Worm (Caenorhabditis elegans) whole organism, L4/young adult: ENCODE measurements around the gene F37H8.6.

Experiments
- W03F9.2 ChIP-seq: fragments of 150-350 bp; optimal IDR thresholded peaks from 2 replicates; lab custom pipeline; 2014; ENCODE audit warnings: missing biosample characterization, missing genetic modification characterization
- dao-5 ChIP-seq: sonication (generic microtip); optimal IDR thresholded peaks from 2 replicates; lab custom pipeline; 2016; ENCODE audit warnings: missing genotype, missing genetic modification characterization, moderate library complexity, missing compliant biosample characterization
- him-1 ChIP-seq: sonication (generic microtip); optimal IDR thresholded peaks from 2 replicates; lab custom pipeline; 2016; ENCODE audit warnings: missing genotype, missing genetic modification reagents, missing genetic modification characterization, missing compliant biosample characterization

The F37H8.6 gene

DNA sequence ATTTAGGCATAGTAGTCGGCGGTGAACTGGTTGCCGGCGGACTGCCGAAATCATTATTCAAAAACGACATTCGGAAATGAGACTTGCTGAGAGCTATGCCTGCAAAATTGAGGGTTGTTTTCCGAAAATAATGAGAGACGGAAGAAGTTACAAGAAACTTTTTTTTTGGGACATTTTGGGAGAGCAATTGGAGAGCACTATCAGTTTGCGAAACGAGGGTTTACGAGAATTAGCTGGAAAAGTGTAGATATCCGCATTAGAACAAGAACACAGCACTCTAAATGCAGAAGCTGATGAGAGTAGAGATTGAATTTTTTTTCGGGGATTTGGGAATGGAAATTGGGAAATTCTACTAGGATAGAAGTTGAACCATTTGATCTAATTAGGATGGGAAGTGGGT lies 24.8 kb downstream of the F37H8.6 start, which contains the start of gene pqm-1:
Gene pqm-1, minus strand, starts transcription at position 101 of the 400 bp plus-strand sequence.
- no peak for TF ChIP-seq him-1 (tag; lab: Kevin White, UChicago)

ce11 chrII:11150976-11151375 lies 26.3 kb downstream of the F37H8.6 start:
- TF ChIP-seq him-1 (tag; lab: Kevin White, UChicago), result no peak
- no peak for TF ChIP-seq dao-5 (tag; lab: Kevin White, UChicago)
- no peak for TF ChIP-seq W03F9.2 (tag; lab: Kevin White, UChicago)

DNA sequence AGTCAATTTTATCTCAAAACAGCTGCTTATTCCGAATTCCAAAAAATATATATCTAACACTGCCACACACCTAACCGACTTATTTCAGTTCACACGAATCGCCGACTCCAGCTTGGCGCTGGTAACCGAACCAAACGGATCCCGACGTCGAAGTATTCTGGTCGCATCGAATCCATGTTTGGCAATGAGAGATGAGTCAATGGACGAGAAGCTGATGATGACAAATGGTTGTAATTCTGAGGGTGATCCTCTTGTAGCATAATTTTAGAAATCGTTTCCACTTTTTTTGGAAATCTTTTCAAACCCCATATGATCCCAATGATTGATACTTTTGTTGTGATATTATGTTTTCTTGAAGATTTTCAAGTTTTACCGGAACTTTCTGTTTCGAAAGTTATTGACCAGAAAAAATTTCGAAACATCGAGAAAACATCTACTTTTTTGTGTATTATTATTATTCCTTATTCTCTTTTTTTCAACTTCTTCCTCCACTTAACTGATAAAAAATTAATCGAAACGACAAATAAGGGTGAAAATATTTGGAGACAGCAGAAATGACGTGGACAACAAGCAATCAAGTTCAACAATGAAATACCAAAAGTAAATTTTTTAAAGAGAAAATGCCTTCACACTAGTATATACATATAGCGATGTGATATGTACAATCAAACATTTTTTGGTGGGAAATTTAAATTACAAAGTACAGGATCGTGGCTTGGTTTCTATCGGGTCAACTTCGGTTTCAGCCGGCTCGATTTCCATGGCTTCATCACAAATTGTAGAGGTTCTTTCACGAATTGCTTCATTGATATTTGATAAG lies 27.2 kb downstream of the F37H8.6 start:
- no peak for TF ChIP-seq him-1 (tag; lab: Kevin White, UChicago)
- no peak for TF ChIP-seq dao-5 (tag; lab: Kevin White, UChicago)

ce11 chrII:11142571-11142970 lies 34.7 kb downstream of the F37H8.6 start, which contains the start of gene arrd-6:
Gene arrd-6 (plus strand): TSS chrII:11142739.
- TF ChIP-seq W03F9.2 (tag; lab: Kevin White, UChicago) (no peak), dao-5 (tag; lab: Kevin White, UChicago) (no peak), him-1 (tag; lab: Kevin White, UChicago) (no peak)

DNA sequence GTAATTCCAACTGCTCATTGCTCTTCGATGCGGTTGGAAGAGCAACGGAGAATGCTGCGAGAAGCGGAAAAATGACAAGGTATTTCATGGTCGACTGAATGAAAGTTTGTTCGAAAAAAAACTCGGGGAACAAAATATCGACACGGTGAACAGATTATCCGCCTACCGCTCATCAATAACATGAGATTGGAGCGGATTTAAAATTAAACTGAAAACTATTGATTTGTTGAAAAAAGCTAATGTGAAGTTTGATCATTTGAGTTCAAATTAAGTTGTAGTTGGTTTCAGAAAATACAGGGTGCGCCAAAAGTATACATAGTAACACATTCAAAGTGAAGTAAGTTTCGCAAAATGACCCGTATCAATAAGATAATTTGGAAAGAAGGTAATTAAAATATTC lies 37.1 kb downstream of the F37H8.6 start, which contains the start of gene F40F8.4:
Gene F40F8.4, minus strand, starts transcription at position 101 of the 400 bp plus-strand sequence.
- TF ChIP-seq dao-5 (tag; lab: Kevin White, UChicago), result no peak
- no peak for TF ChIP-seq W03F9.2 (tag; lab: Kevin White, UChicago)
- TF ChIP-seq him-1 (tag; lab: Kevin White, UChicago), result no peak

- TF ChIP-seq W03F9.2 (tag; lab: Kevin White, UChicago) (no peak), dao-5 (tag; lab: Kevin White, UChicago) (no peak), him-1 (tag; lab: Kevin White, UChicago) (no peak)
Observed at ce11 chrII:11135773-11136172, 41.5 kb downstream of the F37H8.6 start.

DNA sequence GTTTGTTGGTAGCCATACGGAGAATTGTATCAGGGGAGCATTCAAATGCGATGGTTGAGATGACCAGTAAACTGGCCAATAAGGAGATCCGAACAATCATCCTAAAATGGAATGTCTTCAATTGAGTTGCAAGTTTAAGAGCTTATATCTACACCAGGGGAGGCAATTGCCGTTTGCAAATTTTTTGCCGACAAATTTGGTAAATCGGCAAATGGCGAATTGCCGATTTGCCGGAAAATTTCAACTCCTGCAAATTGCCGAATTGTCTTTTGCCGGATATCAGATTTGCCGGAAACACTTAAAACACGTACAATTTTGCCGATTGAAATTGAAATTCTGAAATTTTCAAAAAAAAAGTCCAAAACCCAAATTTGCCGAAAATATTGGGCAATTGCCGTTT lies 42.4 kb downstream of the F37H8.6 start, which contains the start of gene F40F8.5:
Gene F40F8.5, minus strand, starts transcription at position 101 of the 400 bp plus-strand sequence.
- TF ChIP-seq him-1 (tag; lab: Kevin White, UChicago) (no peak), W03F9.2 (tag; lab: Kevin White, UChicago) (no peak), dao-5 (tag; lab: Kevin White, UChicago) (no peak)

DNA sequence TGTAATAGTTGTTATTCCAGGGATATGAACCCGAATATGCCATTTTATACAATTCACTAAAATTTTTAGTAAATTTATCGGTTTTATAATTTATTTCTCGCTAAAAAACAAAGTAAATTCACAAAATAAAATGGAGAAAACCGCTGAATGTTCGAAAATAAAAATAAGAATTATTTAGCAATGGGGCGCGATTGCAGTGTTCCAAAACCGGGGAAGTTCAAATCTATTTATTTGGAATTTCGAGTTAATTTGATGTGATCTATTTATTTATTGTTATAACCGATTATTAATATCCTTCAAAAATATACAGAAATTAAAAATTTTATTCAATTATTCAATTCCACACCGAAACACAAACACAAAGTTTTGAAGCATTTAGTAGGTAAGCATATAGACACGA lies 44.7 kb downstream of the F37H8.6 start, which contains the start of gene F40F8.11:
Gene F40F8.11, minus strand, starts transcription at position 49 of the 400 bp plus-strand sequence.
- TF ChIP-seq dao-5 (tag; lab: Kevin White, UChicago) (no peak), W03F9.2 (tag; lab: Kevin White, UChicago) (peak; percentile 4)

ce11 chrII:11129517-11129916 lies 47.8 kb downstream of the F37H8.6 start, which contains the start of gene F40F8.12:
Gene F40F8.12 (plus strand): TSS chrII:11129817.
- TF ChIP-seq dao-5 (tag; lab: Kevin White, UChicago), result no peak
- no peak for TF ChIP-seq him-1 (tag; lab: Kevin White, UChicago)
- no peak for TF ChIP-seq W03F9.2 (tag; lab: Kevin White, UChicago)

DNA sequence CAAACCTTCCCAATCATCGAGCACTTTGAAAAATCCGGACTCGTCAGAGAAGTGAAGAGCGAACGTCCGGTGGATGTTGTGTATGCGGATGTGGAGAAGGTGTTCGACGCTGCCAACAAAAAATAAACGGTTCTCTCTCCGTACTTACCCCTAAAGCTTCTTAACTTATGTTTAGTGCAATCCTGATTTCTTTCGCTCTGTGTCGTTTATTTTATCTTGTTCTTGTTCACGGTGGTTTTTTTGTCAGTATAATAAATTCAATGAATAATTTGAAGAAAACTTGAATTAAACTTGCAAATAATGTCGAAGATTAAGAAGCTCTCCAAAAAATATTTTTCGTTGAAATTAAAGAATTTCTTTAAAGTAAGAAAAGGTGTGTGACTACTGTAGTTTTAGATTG lies 48.3 kb downstream of the F37H8.6 start, which contains the start of gene F40F8.3:
Gene F40F8.3, plus strand, starts transcription at position 301 of the 400 bp plus-strand sequence.
- TF ChIP-seq W03F9.2 (tag; lab: Kevin White, UChicago) (no peak), dao-5 (tag; lab: Kevin White, UChicago) (no peak), him-1 (tag; lab: Kevin White, UChicago) (no peak)

DNA sequence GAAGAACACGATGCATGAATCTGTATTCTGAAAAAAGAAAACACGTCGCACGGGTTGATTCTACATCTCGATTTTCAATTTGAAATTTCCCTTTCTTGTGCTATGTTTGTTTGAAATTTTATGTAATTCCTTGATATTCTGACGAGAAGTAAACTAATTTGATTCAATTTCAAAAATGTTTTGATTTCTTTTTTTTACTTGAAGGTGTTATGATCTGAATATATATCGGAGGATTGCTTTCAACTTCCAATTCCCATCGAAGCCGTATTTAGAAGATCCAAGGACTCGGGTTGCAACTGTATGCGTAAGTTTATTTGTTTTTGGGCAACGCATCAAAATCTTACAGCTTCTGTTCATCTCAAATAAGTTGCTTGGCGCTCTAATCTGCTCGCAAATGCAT lies 49.9 kb downstream of the F37H8.6 start, which contains the start of gene F40F8.1:
Gene F40F8.1, plus strand, starts transcription at position 301 of the 400 bp plus-strand sequence.
- no peak for TF ChIP-seq W03F9.2 (tag; lab: Kevin White, UChicago)
- TF ChIP-seq him-1 (tag; lab: Kevin White, UChicago), result no peak
- TF ChIP-seq dao-5 (tag; lab: Kevin White, UChicago), result no peak

DNA sequence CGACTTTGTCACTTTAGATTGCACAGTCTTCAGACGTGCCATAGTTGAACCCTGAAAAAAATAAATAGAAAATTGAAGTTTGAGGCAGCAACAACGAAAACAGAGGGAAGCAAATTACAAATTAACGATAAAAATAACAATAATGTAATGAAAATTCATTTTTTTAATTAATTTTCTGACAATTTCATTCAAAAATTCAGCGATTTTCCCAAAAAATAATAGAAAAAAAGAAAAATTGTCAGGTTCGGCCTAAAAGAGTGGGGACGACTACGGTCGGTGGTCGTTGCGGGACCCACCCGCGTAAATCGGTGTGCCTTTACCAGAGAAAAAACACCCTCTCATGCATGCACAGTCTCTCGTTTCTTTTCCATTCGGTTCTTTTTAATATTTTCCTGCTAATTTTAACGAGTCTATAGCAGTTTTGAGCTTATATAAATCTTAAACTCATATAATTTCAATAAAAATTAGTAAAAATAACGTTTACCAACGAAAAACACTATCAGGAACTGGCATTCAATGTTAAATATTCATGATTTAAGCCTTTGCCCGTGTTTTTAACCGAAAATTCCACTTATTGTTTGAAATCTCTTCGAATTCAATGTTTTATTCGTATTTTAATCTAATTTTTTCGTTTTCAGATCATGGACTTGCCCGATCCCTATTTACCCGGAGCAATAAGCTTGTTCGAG lies 50.8 kb downstream of the F37H8.6 start, which contains the start of the genes rps-9 and lsm-1:
Gene rps-9, minus strand, starts transcription at position 51 of the 689 bp plus-strand sequence.
Gene lsm-1, plus strand, starts transcription at position 639 of the 689 bp plus-strand sequence.
- TF ChIP-seq him-1 (tag; lab: Kevin White, UChicago), result no peak
- TF ChIP-seq W03F9.2 (tag; lab: Kevin White, UChicago), result peak; percentile 63
